Worm (Caenorhabditis elegans): ENCODE results near the gene W02B12.11.
A peak's percentile ranks its signal among the peaks of the same experiment; 100 is the strongest.

DNA sequence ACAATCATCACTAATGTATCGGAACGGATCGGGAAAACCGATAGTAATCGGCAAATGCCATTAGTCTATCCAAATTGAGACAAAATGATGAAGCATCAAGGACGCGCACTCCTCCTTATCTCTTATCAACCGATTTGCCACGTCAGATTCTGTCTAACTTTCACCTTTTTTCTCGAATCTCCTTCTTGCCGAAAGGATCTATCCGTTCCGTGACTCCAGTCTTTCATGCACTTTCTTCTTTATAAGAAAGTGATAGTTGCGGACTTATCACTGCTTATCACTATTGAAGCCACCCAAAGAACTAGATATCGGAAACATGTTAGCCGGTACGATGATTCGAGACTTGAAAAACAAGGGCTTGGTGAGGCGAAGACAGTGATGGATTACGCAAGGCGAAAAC lies 28.3 kb downstream of the W02B12.11 start:
- TF ChIP-seq elt-3 (tag; optimal IDR thresholded peaks at IDR 0.05) (peak; percentile 93), nhr-76 (tag; optimal IDR thresholded peaks at IDR 0.05) (no peak), elt-1 (tag; optimal IDR thresholded peaks at IDR 0.05; ENCODE audit: borderline replicate concordance, insufficient read depth) (peak; percentile 35)
